Fruit fly (Drosophila melanogaster): ENCODE results near the gene hdm.

DNA sequence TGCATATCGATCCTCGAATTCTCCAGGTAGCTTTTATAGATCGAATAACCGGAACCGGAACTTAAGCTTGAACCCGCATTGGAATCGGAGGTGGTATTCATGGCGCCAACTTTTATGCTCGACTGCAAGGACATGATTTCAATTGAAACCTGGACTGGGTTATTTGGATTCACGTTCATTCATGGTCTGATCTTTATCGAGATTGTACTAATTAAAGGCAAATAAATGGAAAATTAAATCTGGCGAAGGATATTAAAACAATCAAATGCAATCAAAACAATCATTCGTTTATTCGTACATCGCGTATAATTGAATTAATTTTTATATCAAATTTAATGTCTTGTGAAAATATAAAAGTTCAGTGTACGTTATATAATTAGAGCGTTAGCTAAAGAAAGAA, 36.0 kb downstream of the hdm start, which contains the start of gene Ir7f:
- no peak for TF ChIP-seq h (optimal IDR thresholded peaks at IDR 0.05)
- no peak for TF ChIP-seq insv (optimal IDR thresholded peaks at IDR 0.05)
- TF ChIP-seq Myc (optimal IDR thresholded peaks at IDR 0.05): no peak

Measured in Kc167 (cell line).